Fruit fly (Drosophila melanogaster): ENCODE data around the gene Nup205.

Nup205 gene

DNA sequence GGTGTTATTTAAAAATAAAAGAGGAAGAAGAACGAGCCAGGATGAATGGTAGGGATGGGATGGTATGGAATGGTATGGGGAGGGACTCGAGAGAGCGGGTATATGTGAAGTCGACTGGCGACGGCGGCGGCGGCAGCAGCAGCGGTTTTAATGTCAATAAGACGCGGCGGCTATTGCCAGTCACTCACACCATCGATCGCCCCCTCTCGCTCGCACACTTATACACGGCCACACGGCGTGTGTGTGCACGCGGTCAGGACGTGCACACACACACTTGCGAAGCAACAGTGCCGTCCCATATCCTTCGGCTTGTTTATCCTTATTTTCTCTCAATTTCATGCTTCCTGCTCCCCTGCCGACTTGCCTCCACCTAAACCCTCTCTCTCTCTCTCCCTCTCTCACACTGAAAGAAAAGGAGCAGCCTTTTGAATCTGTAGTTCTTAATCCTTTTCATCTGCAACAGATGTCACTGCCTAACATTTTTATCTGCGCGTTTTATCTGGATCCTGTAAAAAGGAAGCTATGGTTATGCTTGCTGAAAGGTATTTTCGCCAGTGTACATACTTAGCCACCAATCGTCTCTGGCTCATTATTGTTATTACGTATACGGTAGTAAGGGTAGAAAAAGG lies 37.2 kb downstream of the Nup205 start (continued):
- peak; percentile 85 for TF ChIP-seq cyc (GFP tag; optimal IDR thresholded peaks at IDR 0.05)
- TF ChIP-seq fd59A (GFP tag; optimal IDR thresholded peaks at IDR 0.05): peak; percentile 62
- peak; percentile 74 for TF ChIP-seq CG3919 (GFP tag; optimal IDR thresholded peaks at IDR 0.05)
- peak; percentile 79 for TF ChIP-seq topi (GFP tag; optimal IDR thresholded peaks at IDR 0.05)
- TF ChIP-seq CG11902 (GFP tag; optimal IDR thresholded peaks at IDR 0.05): peak; percentile 57
- TF ChIP-seq CG34406 (GFP tag; optimal IDR thresholded peaks at IDR 0.05): peak; percentile 63
- TF ChIP-seq pdm3 (GFP tag; optimal IDR thresholded peaks at IDR 0.05): peak; percentile 81
- TF ChIP-seq CG8632 (GFP tag; optimal IDR thresholded peaks at IDR 0.05): peak; percentile 76
- peak; percentile 85 for TF ChIP-seq svp (GFP tag)
- TF ChIP-seq Sox14 (GFP tag; optimal IDR thresholded peaks at IDR 0.05): peak; percentile 75
- peak; percentile 65 for TF ChIP-seq net (GFP tag; optimal IDR thresholded peaks at IDR 0.05)
- peak; percentile 76 for TF ChIP-seq CG10631 (GFP tag; optimal IDR thresholded peaks at IDR 0.05)
- peak; percentile 50 for TF ChIP-seq CG6808 (GFP tag; optimal IDR thresholded peaks at IDR 0.05)
- TF ChIP-seq CG11762 (GFP tag; optimal IDR thresholded peaks at IDR 0.05; ENCODE audit: insufficient read depth): peak; percentile 43
- no peak for TF ChIP-seq CG16779 (tag; optimal IDR thresholded peaks at IDR 0.05)
- peak; percentile 67 for TF ChIP-seq achi (GFP tag; optimal IDR thresholded peaks at IDR 0.05)
- TF ChIP-seq CG31627 (GFP tag; optimal IDR thresholded peaks at IDR 0.05): peak; percentile 82
- TF ChIP-seq CG8319 (GFP tag; optimal IDR thresholded peaks at IDR 0.05): no peak
- peak in 1 of 2 experiments; percentile 76 for TF ChIP-seq salr (GFP tag; optimal IDR thresholded peaks at IDR 0.05)

- no peak for TF ChIP-seq salr (GFP tag; optimal IDR thresholded peaks at IDR 0.05)
- no peak for TF ChIP-seq spab (GFP tag; optimal IDR thresholded peaks at IDR 0.05)
- TF ChIP-seq OdsH (GFP tag; optimal IDR thresholded peaks at IDR 0.05): no peak
- TF ChIP-seq Gug (GFP tag; IDR thresholded peaks at IDR 0.05): no peak
- no peak for TF ChIP-seq CG6163 (GFP tag; IDR thresholded peaks at IDR 0.05)
- no peak for TF ChIP-seq Smox (GFP tag; optimal IDR thresholded peaks at IDR 0.05)
Measured at dm6 chrX:19890010-19890665, 38.1 kb downstream of the Nup205 start, which contains the start of gene amn. Gene amn (minus strand): TSS chrX:19890060.

DNA sequence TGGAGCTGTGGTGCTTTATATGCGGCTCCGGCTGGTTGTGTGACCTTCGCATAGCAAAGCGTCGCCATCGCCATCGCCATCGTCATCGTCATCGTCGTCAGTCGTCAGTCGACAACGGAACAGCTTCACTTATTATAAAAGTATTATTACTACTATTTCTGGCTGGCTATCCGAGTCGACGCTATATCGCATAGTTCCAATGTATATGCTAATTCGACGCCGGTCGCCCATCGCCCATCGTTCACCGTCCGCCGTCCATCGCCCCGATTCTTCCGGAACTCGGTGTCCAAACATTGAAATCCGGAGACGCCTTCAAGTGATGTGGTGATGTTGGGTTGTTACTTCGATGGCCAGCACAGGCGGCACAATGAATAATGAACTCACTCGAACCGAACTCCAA lies 40.1 kb downstream of the Nup205 start:
- peak; percentile 41 for TF ChIP-seq Eip78C (GFP tag)
- no peak for TF ChIP-seq achi (GFP tag; optimal IDR thresholded peaks at IDR 0.05)

- peak; percentile 63 for TF ChIP-seq svp (GFP tag)
- peak; percentile 4 for TF ChIP-seq CG32006 (GFP tag; optimal IDR thresholded peaks at IDR 0.05)
- TF ChIP-seq eg (GFP tag; IDR thresholded peaks at IDR 0.05): 0 out of 3 replicates have a peak, but pooled peaks have one; percentile 9
- peak; percentile 26 for TF ChIP-seq Ets96B (tag; optimal IDR thresholded peaks at IDR 0.05)
- peak; percentile 50 for TF ChIP-seq Eip78C (GFP tag)
- no peak for TF ChIP-seq CG8632 (GFP tag; optimal IDR thresholded peaks at IDR 0.05)
- TF ChIP-seq CG11902 (GFP tag; optimal IDR thresholded peaks at IDR 0.05): no peak
- TF ChIP-seq Sox14 (GFP tag; optimal IDR thresholded peaks at IDR 0.05): peak; percentile 2
- no peak for TF ChIP-seq CG10669 (GFP tag; optimal IDR thresholded peaks at IDR 0.05)
- TF ChIP-seq vri (GFP tag; optimal IDR thresholded peaks at IDR 0.05): no peak
- TF ChIP-seq ss (GFP tag; optimal IDR thresholded peaks at IDR 0.05): peak in 1 of 2 experiments; percentile 7
Measured at dm6 chrX:19897328-19897990, 45.4 kb downstream of the Nup205 start.

- TF ChIP-seq CG32006 (GFP tag; optimal IDR thresholded peaks at IDR 0.05) (peak; percentile 12), CG6163 (GFP tag; IDR thresholded peaks at IDR 0.05) (no peak), svp (GFP tag) (peak; percentile 31), Lpt (GFP tag; optimal IDR thresholded peaks at IDR 0.05) (no peak), Eip78C (GFP tag) (peak; percentile 43), CG15336 (GFP tag; IDR thresholded peaks at IDR 0.05) (no peak), Eip75B (GFP tag; optimal IDR thresholded peaks at IDR 0.05) (peak; percentile 22), ss (GFP tag; optimal IDR thresholded peaks at IDR 0.05) (peak in 1 of 2 experiments; percentile 44)
Measured at dm6 chrX:19897991-19898473, 46.0 kb downstream of the Nup205 start.

Data from whole organism, prepupa.